Worm (Caenorhabditis elegans) whole organism, L1 larva: ENCODE results near the gene nduv-2.
A peak's percentile ranks its signal among the peaks of the same experiment; 100 is the strongest.

Experiments used
- aly-2 ChIP-seq: fragments of 150-350 bp; optimal IDR thresholded peaks from 2 replicates; lab custom pipeline; 2014; ENCODE audit warnings: missing biosample characterization, missing genetic modification characterization
- egl-27 ChIP-seq, 2 experiments: fragments of 150-350 bp in 1 of 2; sonication (generic microtip); optimal IDR thresholded peaks; 3 replicates each; lab custom pipeline; 2017 to 2018; ENCODE audit warnings: missing biosample characterization in 2 of 2, missing genetic modification characterization in 2 of 2, missing genetic modification reagents in 2 of 2
- elt-2 ChIP-seq: sonication (generic microtip); optimal IDR thresholded peaks from 2 replicates; lab custom pipeline; 2016; ENCODE audit warnings: missing genetic modification characterization, mild to moderate bottlenecking, inconsistent platforms, missing compliant biosample characterization, missing genetic modification reagents
- lin-15B ChIP-seq: fragments of 150-350 bp; sonication (generic microtip); optimal IDR thresholded peaks from 3 replicates; lab custom pipeline; 2014; ENCODE audit warnings: missing biosample characterization, missing genetic modification characterization
- mef-2 ChIP-seq: fragments of 150-350 bp; optimal IDR thresholded peaks from 2 replicates; lab custom pipeline; 2014; ENCODE audit warnings: missing biosample characterization, missing genetic modification characterization
- nhr-11 ChIP-seq: fragments of 150-350 bp; optimal IDR thresholded peaks from 2 replicates; lab custom pipeline; 2014; ENCODE audit warnings: missing biosample characterization, missing genetic modification characterization
- nhr-71 ChIP-seq: sonication (generic microtip); optimal IDR thresholded peaks from 2 replicates; lab custom pipeline; 2016; ENCODE audit warnings: mild to moderate bottlenecking, missing genetic modification characterization, moderate library complexity, missing compliant biosample characterization
- nhr-85 ChIP-seq: sonication (generic microtip); peaks from one replicate; lab custom pipeline; 2016; ENCODE audit warnings: missing genetic modification characterization, inconsistent platforms, missing compliant biosample characterization

DNA sequence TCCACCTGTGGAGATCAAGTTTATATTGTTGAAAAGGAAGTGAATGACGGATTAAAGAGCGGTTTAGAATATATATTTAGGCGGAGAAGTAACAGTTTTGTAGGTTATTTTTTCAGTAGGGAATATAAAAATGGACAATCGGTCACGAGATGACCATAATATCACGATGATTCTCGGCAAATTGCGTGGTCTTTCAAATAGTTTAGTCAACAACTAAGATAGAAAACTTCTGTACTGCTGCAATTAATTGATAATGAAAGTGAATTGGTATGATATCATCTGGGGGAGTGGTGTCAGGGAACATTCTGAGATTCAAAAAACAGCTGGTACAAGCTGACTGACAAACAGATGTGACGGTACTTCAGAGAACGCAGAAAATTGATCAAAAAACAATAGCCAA is 16.9 kb downstream of the nduv-2 start:
- TF ChIP-seq lin-15B (tag; lab: Kevin White, UChicago) (no peak), nhr-11 (tag; lab: Kevin White, UChicago) (no peak), nhr-85 (tag; lab: Kevin White, UChicago) (peak; percentile 92), mef-2 (tag; lab: Kevin White, UChicago) (no peak), egl-27 (tag; optimal IDR thresholded peaks at IDR 0.05; lab: Kevin White, UChicago) (no peak), nhr-71 (tag; lab: Kevin White, UChicago) (peak; percentile 44), aly-2 (tag; lab: Kevin White, UChicago) (no peak), elt-2 (tag; lab: Kevin White, UChicago) (no peak)
